Worm (Caenorhabditis elegans): Measurements from ENCODE around the gene ZK813.5.
A peak's percentile ranks its signal among the peaks of the same experiment; 100 is the strongest.

Gene ZK813.5

DNA sequence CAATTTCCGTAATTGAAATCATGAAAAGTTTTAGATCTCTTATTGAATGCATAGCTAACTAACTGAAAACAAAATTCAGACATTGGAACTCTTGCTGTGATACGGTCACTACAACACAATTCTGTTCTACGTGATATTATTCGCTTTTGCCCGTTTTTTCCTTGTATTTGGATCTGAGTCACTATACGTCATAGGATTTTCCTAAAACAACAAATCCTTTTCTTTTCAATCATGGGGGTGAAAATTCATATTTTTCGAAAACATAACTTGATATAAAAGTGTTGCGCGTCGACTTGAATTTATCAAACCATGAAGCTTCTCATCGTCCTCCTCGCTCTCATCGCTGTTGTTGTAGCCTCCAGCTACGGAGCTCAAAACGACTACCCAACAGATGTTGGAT is 5.0 kb downstream of the ZK813.5 start, which contains the start of gene ZK813.1:
Gene ZK813.1 (plus strand): TSS at position 301 of the 400 bp plus-strand sequence.
- TF ChIP-seq ZK546.5 (tag; optimal IDR thresholded peaks at IDR 0.05) (no peak), F49E8.2 (tag; optimal IDR thresholded peaks at IDR 0.05; ENCODE audit: borderline replicate concordance) (no peak), nhr-76 (tag; optimal IDR thresholded peaks at IDR 0.05) (no peak), aha-1 (tag) (no peak), unc-130 (GFP tag; optimal IDR thresholded peaks at IDR 0.05) (no peak), zip-11 (GFP tag; IDR thresholded peaks at IDR 0.05) (no peak), egl-27 (tag; optimal IDR thresholded peaks at IDR 0.05) (no peak), nhr-10 (tag; optimal IDR thresholded peaks at IDR 0.05) (no peak), ZK337.2 (GFP tag; IDR thresholded peaks at IDR 0.05) (no peak), arid-1 (GFP tag; conservative IDR thresholded peaks at IDR 0.05) (no peak), pha-4 (GFP tag; IDR thresholded peaks at IDR 0.05) (no peak), pha-4 (tag; optimal IDR thresholded peaks at IDR 0.05) (no peak), ceh-28 (tag; optimal IDR thresholded peaks at IDR 0.05) (no peak), zag-1 (tag; optimal IDR thresholded peaks at IDR 0.05) (no peak), T20F7.1 (GFP tag; optimal IDR thresholded peaks at IDR 0.05) (no peak), dmd-9 (GFP tag; IDR thresholded peaks at IDR 0.05) (no peak), ceh-44 (GFP tag; IDR thresholded peaks at IDR 0.05) (no peak), F37D6.2 (tag; optimal IDR thresholded peaks at IDR 0.05) (no peak), attf-4 (tag; optimal IDR thresholded peaks at IDR 0.05) (no peak)

DNA sequence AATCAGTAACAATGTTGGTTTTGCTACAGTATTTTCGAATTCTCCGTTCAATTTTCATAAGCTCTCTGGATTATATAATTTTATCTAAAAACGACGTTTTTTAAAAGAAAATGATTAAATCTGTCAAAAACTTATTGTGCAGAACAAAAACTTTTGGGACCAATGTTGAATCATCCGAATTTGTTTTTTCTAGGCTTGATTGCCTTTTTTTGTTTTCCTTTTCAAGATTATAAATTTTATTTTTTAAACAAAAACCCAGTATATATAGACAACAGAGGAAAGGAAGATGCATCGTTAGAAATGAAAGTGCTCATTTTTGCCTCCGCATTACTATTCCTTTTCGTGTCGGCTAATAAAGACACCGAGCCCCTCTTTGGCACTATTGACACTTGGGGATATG is 6.5 kb downstream of the ZK813.5 start, which contains the start of gene ZK813.7:
Gene ZK813.7 (plus strand): TSS at position 301 of the 400 bp plus-strand sequence.
- TF ChIP-seq ceh-28 (tag; optimal IDR thresholded peaks at IDR 0.05), result no peak
- no peak for TF ChIP-seq zip-2 (tag; optimal IDR thresholded peaks at IDR 0.05)
- TF ChIP-seq nhr-6 (tag; optimal IDR thresholded peaks at IDR 0.05), result no peak
- TF ChIP-seq hmg-1.1 (GFP tag; IDR thresholded peaks at IDR 0.05), result no peak
- no peak for TF ChIP-seq sdz-12 (GFP tag; optimal IDR thresholded peaks at IDR 0.05)
- TF ChIP-seq zip-11 (GFP tag; IDR thresholded peaks at IDR 0.05), result no peak
- no peak for TF ChIP-seq hif-1 (tag; optimal IDR thresholded peaks at IDR 0.05)
- TF ChIP-seq ctbp-1 (GFP tag; IDR thresholded peaks at IDR 0.05), result no peak

DNA sequence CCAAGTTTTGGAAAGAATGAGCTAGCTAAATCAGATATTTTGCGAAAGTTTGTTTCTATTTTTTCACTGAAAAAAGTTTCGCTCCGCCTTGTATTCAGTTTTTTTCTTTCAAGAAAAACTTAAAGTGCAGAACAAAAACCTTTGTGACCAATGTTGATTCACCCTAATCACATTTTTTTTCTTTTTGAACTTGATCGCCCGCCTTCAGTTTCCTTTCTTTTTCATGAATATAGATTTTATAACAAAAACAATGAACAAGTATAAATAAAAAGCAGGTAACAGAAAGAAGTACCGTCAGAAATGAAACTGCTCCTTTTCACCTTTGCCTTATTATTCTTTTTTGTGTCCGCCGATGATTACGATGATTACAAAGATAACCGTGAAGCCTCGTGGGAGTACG is 7.5 kb downstream of the ZK813.5 start, which contains the start of gene ZK813.2:
Gene ZK813.2 (plus strand): TSS at position 301 of the 400 bp plus-strand sequence.
- TF ChIP-seq nhr-102 (tag; optimal IDR thresholded peaks at IDR 0.05), result no peak
- no peak for TF ChIP-seq jun-1 (tag; optimal IDR thresholded peaks at IDR 0.05)

DNA sequence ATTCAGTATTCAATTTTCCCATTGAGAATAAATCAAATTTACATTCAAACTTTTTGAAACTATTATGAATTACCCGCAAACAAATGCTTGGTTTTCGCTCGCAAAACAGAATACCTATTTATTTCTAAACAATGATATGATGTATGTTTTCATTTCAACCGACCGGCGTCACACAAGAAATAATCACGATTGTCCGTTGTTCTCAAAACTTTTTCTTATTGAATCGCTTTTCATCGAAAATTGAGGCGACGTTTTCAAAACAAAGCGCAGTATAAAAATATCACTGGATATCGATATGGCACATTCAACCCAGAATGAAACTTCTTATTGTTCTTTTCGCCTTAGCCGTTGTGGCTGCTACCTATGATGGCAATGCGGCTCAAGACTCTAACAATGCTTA is 9.5 kb downstream of the ZK813.5 start, which contains the start of gene ZK813.3:
Gene ZK813.3 (plus strand): TSS at position 301 of the 400 bp plus-strand sequence.
- TF ChIP-seq mxl-3 (GFP tag; optimal IDR thresholded peaks at IDR 0.05), result no peak
- TF ChIP-seq zfp-2 (tag; optimal IDR thresholded peaks at IDR 0.05), result no peak
- TF ChIP-seq unc-62 (GFP tag; optimal IDR thresholded peaks at IDR 0.05 in 1 of 2), result peak in 1 of 2 experiments; percentile 9
- TF ChIP-seq unc-62 (tag; optimal IDR thresholded peaks at IDR 0.05), result no peak
- TF ChIP-seq daf-16 (GFP tag; optimal IDR thresholded peaks at IDR 0.05), result no peak
- TF ChIP-seq daf-16 (tag; optimal IDR thresholded peaks at IDR 0.05), result no peak
- TF ChIP-seq nhr-11 (tag; optimal IDR thresholded peaks at IDR 0.05), result no peak

DNA sequence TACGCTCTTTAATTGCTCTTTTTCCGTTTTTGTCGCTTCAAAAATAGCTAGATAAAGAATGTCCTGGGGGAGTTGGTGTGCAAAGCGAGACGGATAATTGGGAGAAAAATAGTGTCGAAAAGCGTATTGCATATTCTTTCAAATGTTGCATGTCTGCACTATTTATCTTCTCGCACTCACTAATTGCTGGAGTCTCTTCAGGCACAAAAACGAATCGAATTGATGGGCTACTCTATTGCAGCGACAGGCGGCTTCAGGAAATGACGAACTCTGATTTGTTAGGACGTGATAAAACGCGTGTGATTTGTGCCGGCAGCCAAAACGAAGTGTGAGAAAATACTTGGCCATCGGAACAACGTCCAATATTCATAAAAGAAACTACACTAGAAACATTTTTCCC is 10.7 kb downstream of the ZK813.5 start:
- peak in 1 of 2 experiments; percentile 39 for TF ChIP-seq unc-62 (GFP tag; optimal IDR thresholded peaks at IDR 0.05 in 1 of 2)
- TF ChIP-seq unc-62 (tag; optimal IDR thresholded peaks at IDR 0.05), result no peak
- no peak for TF ChIP-seq nhr-25 (tag; optimal IDR thresholded peaks at IDR 0.05; ENCODE audit: borderline replicate concordance, insufficient read depth)
- no peak for TF ChIP-seq F44E2.7 (GFP tag; IDR thresholded peaks at IDR 0.05)
- no peak for TF ChIP-seq F37D6.2 (tag; optimal IDR thresholded peaks at IDR 0.05)

Measured in whole organism, L4 larva.